Fruit fly (Drosophila melanogaster): ENCODE measurements around the gene CG18547.

The CG18547 gene

DNA sequence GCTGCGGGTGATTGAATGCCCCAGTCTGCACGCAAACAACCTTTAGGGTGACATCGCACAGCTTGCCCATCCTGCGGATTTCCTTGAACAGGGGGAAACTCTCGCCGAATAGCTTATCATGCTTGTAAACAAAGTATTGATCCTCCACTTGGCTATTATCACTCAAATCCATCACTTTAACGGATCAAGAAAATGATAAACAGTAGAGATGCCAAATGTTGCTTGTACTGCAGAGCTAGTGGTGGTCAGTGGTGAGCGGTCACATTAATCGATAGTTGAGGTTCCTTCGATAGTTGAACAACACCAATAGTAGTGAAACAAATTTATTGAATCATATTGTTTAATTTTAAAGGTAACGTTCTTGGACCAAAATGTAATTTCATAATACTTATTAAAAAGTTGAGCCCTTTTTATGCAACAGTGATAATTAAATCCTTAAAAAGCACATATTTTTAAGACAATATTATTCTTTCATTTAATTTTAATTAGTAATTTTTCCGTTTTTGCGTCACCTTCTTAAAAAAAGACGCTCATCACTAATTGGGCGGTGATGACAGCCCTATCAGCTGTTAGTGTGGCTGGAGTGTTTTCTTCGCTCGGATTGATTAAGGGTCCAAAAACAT lies 30.1 kb upstream of the CG18547 start, which contains the start of the genes KLHL18 and GCC185 (continued):
- TF ChIP-seq Bteb2 (GFP tag; optimal IDR thresholded peaks at IDR 0.05) (peak; percentile 55), fd64A (GFP tag; optimal IDR thresholded peaks at IDR 0.05) (no peak), pan (optimal IDR thresholded peaks at IDR 0.05) (no peak), pan (GFP tag; optimal IDR thresholded peaks at IDR 0.05 in 1 of 2, IDR thresholded peaks at IDR 0.05 in 1 of 2) (peak in 1 of 2 experiments; percentile 59), CG11723 (GFP tag; optimal IDR thresholded peaks at IDR 0.05) (no peak), ato (GFP tag; IDR thresholded peaks at IDR 0.05; ENCODE audit: partially characterized antibody) (0 out of 2 replicates have a peak, but pooled peaks have one; percentile 15), nmo (GFP tag; optimal IDR thresholded peaks at IDR 0.05) (peak; percentile 91), CG10462 (GFP tag; optimal IDR thresholded peaks at IDR 0.05) (peak; percentile 49), CG31441 (GFP tag; IDR thresholded peaks at IDR 0.05) (no peak; the same call in 1 of the 2 replicates), CG9932 (GFP tag; IDR thresholded peaks at IDR 0.05) (peak; percentile 88), sens-2 (GFP tag; IDR thresholded peaks at IDR 0.05) (no peak), oc (tag; optimal IDR thresholded peaks at IDR 0.05) (no peak), danr (GFP tag; IDR thresholded peaks at IDR 0.05) (no peak), dm (GFP tag; optimal IDR thresholded peaks at IDR 0.05) (peak; percentile 20), TFAM (GFP tag; optimal IDR thresholded peaks at IDR 0.05) (no peak), CG3838 (GFP tag; optimal IDR thresholded peaks at IDR 0.05) (peak; percentile 6), sim (GFP tag; IDR thresholded peaks at IDR 0.05) (no peak), fd96Cb (tag; optimal IDR thresholded peaks at IDR 0.05) (peak; percentile 79), fu2 (GFP tag; optimal IDR thresholded peaks at IDR 0.05) (peak; percentile 31), CG4730 (GFP tag; IDR thresholded peaks at IDR 0.05) (peak; percentile 56; the same call in 1 of the 2 replicates), CG12659 (GFP tag; optimal IDR thresholded peaks at IDR 0.05) (peak; percentile 68), stc (GFP tag; IDR thresholded peaks at IDR 0.05) (no peak), dati (GFP tag; IDR thresholded peaks at IDR 0.05) (no peak), ac (GFP tag; optimal IDR thresholded peaks at IDR 0.05) (no peak), cg (GFP tag; optimal IDR thresholded peaks at IDR 0.05) (no peak), CG6791 (GFP tag; IDR thresholded peaks at IDR 0.05; ENCODE audit: partially characterized antibody) (peak; percentile 74), Oaz (GFP tag; IDR thresholded peaks at IDR 0.05) (peak; percentile 38; the same call in 1 of the 2 replicates), lmd (GFP tag; IDR thresholded peaks at IDR 0.05) (peak; percentile 86), gfzf (GFP tag; optimal IDR thresholded peaks at IDR 0.05) (peak; percentile 31), odd (GFP tag; optimal IDR thresholded peaks at IDR 0.05) (no peak), Bgb (GFP tag; IDR thresholded peaks at IDR 0.05; ENCODE audit: partially characterized antibody) (peak; percentile 72), exex (tag; optimal IDR thresholded peaks at IDR 0.05) (no peak), dmrt11E (tag; optimal IDR thresholded peaks at IDR 0.05) (peak; percentile 81), Hmx (GFP tag; optimal IDR thresholded peaks at IDR 0.05) (peak; percentile 75), CG33557 (GFP tag; optimal IDR thresholded peaks at IDR 0.05) (peak; percentile 74), Kr (GFP tag; optimal IDR thresholded peaks at IDR 0.05) (no peak), nau (GFP tag; optimal IDR thresholded peaks at IDR 0.05) (no peak), trem (tag; optimal IDR thresholded peaks at IDR 0.05) (peak; percentile 83), ems (GFP tag; optimal IDR thresholded peaks at IDR 0.05) (peak; percentile 52), kni (GFP tag; optimal IDR thresholded peaks at IDR 0.05) (no peak), CG6854 (GFP tag; optimal IDR thresholded peaks at IDR 0.05) (no peak), CG30431 (GFP tag; optimal IDR thresholded peaks at IDR 0.05) (no peak), sd (tag; optimal IDR thresholded peaks at IDR 0.05) (no peak), CG3847 (GFP tag; IDR thresholded peaks at IDR 0.05) (peak; percentile 90), CG16863 (GFP tag; optimal IDR thresholded peaks at IDR 0.05) (peak; percentile 49), Doc3 (GFP tag; IDR thresholded peaks at IDR 0.05; ENCODE audit: partially characterized antibody) (peak; percentile 68; the same call in 2 of the 3 replicates), Xbp1 (GFP tag; optimal IDR thresholded peaks at IDR 0.05) (peak; percentile 85), CG18619 (GFP tag; optimal IDR thresholded peaks at IDR 0.05) (peak; percentile 58), Fer2 (tag; optimal IDR thresholded peaks at IDR 0.05) (peak; percentile 69), pita (GFP tag; optimal IDR thresholded peaks at IDR 0.05) (no peak)
